Worm (Caenorhabditis elegans) whole organism, L4 larva: ENCODE measurements around the gene let-4.

ENCODE experiments used
- R02D3.7 ChIP-seq: fragments of 150-350 bp; sonication (generic microtip); optimal IDR thresholded peaks from 3 replicates; lab custom pipeline; 2014; ENCODE audit warnings: missing biosample characterization, missing genetic modification characterization
- T26A8.4 ChIP-seq: fragments of 200-800 bp; sonication (Bioruptor generic); IDR thresholded peaks from 2 replicates; pipeline ENCODE4 v1.3.6; 2022; ENCODE audit warnings: missing genetic modification characterization, missing compliant biosample characterization
- Y48G9A.11 ChIP-seq: fragments of 200-800 bp; sonication (Bioruptor generic); IDR thresholded peaks from 2 replicates; pipeline ENCODE4 v1.3.6; 2022; ENCODE audit warnings: missing genetic modification reagents, missing genetic modification characterization, missing compliant biosample characterization
- Y5F2A.4 ChIP-seq: fragments of 200-800 bp; sonication (Bioruptor generic); optimal IDR thresholded peaks from 2 replicates; lab custom pipeline; 2018; ENCODE audit warnings: mild to moderate bottlenecking, missing genetic modification characterization, missing compliant biosample characterization
- Y75B8A.6 ChIP-seq: fragments of 200-800 bp; sonication (Bioruptor generic); IDR thresholded peaks from 2 replicates; pipeline ENCODE4 v1.3.6; 2022; ENCODE audit warnings: missing genetic modification reagents, missing genetic modification characterization, missing compliant biosample characterization
- aha-1 ChIP-seq: fragments of 150-350 bp; peaks from one replicate; lab custom pipeline; 2014; ENCODE audit warnings: missing biosample characterization, missing genetic modification characterization
- arid-1 ChIP-seq: fragments of 200-800 bp; sonication (Bioruptor generic); conservative IDR thresholded peaks from 2 replicates; pipeline ENCODE4 v1.3.6; 2022; ENCODE audit warnings: missing genetic modification reagents, missing genetic modification characterization, missing compliant biosample characterization
- attf-4 ChIP-seq: sonication (generic microtip); optimal IDR thresholded peaks from 3 replicates; lab custom pipeline; 2017; ENCODE audit warnings: missing biosample characterization, missing genetic modification characterization
- ceh-44 ChIP-seq: fragments of 200-800 bp; sonication (Bioruptor generic); IDR thresholded peaks from 2 replicates; pipeline ENCODE4 v1.3.6; 2022; ENCODE audit warnings: missing genetic modification reagents, missing genetic modification characterization, missing compliant biosample characterization
- ceh-62 ChIP-seq: sonication (generic microtip); optimal IDR thresholded peaks from 2 replicates; lab custom pipeline; 2017; ENCODE audit warnings: missing biosample characterization, missing genetic modification characterization
- ceh-82 ChIP-seq: sonication (generic microtip); optimal IDR thresholded peaks from 2 replicates; lab custom pipeline; 2017; ENCODE audit warnings: missing biosample characterization, missing genetic modification characterization
- ces-1 ChIP-seq: fragments of 150-350 bp; sonication (generic microtip); optimal IDR thresholded peaks from 4 replicates; lab custom pipeline; 2014; ENCODE audit warnings: missing biosample characterization, missing genetic modification reagents, missing genetic modification characterization
- daf-16 ChIP-seq, 3 experiments: sonication (generic microtip); optimal IDR thresholded peaks; 2 replicates each; lab custom pipeline; 2016 to 2017; ENCODE audit warnings: missing genetic modification characterization in 3 of 3, missing genetic modification reagents in 3 of 3, mild to moderate bottlenecking in 2 of 3, missing compliant biosample characterization in 2 of 3, missing biosample characterization in 1 of 3, moderate library complexity in 1 of 3
- daf-19 ChIP-seq: fragments of 200-800 bp; sonication (Bioruptor generic); conservative IDR thresholded peaks from 2 replicates; pipeline ENCODE4 v1.3.6; 2022; ENCODE audit warnings: missing genetic modification characterization, missing compliant biosample characterization
- dmd-6 ChIP-seq: fragments of 200-800 bp; sonication (Bioruptor generic); IDR thresholded peaks from 2 replicates; pipeline ENCODE4 v1.3.6; 2022; ENCODE audit warnings: missing genetic modification reagents, missing genetic modification characterization, missing compliant biosample characterization
- duxl-1 ChIP-seq: sonication (generic microtip); optimal IDR thresholded peaks from 2 replicates; lab custom pipeline; 2016; ENCODE audit warnings: mild to moderate bottlenecking, missing genetic modification characterization, moderate library complexity, missing compliant biosample characterization; ENCODE audit not compliant: poor library complexity
- egl-43 ChIP-seq: fragments of 200-800 bp; sonication (Bioruptor generic); IDR thresholded peaks from 2 replicates; pipeline ENCODE4 v1.3.6; 2022; ENCODE audit warnings: missing genetic modification reagents, missing genetic modification characterization, missing compliant biosample characterization
- fos-1 ChIP-seq: fragments of 150-350 bp; optimal IDR thresholded peaks from 2 replicates; lab custom pipeline; 2014; ENCODE audit warnings: missing biosample characterization, missing genetic modification characterization
- hlh-30 ChIP-seq: sonication (generic microtip); optimal IDR thresholded peaks from 2 replicates; lab custom pipeline; 2017; ENCODE audit warnings: antibody characterized with exemption, mild to moderate bottlenecking, missing genetic modification characterization, missing compliant biosample characterization; ENCODE audit not compliant: insufficient read depth
- jun-1 ChIP-seq: fragments of 150-350 bp; optimal IDR thresholded peaks from 2 replicates; lab custom pipeline; 2014; ENCODE audit warnings: missing biosample characterization, missing genetic modification reagents, missing genetic modification characterization
- lin-1 ChIP-seq: fragments of 200-800 bp; sonication (Bioruptor generic); IDR thresholded peaks from 2 replicates; pipeline ENCODE4 v1.3.6; 2022; ENCODE audit warnings: missing genetic modification reagents, missing genetic modification characterization, missing compliant biosample characterization
- lin-29 ChIP-seq: fragments of 200-800 bp; sonication (Bioruptor generic); IDR thresholded peaks from 2 replicates; pipeline ENCODE4 v1.3.6; 2022; ENCODE audit warnings: missing genetic modification reagents, missing genetic modification characterization, missing compliant biosample characterization
- lin-38 ChIP-seq: fragments of 200-800 bp; sonication (Bioruptor generic); IDR thresholded peaks from 2 replicates; pipeline ENCODE4 v1.3.6; 2022; ENCODE audit warnings: missing genetic modification reagents, missing genetic modification characterization, missing compliant biosample characterization
- lin-39 ChIP-seq: fragments of 150-350 bp; optimal IDR thresholded peaks from 2 replicates; lab custom pipeline; 2014; ENCODE audit warnings: missing biosample characterization, missing genetic modification reagents, missing genetic modification characterization
- lir-3 ChIP-seq: sonication (generic microtip); optimal IDR thresholded peaks from 2 replicates; lab custom pipeline; 2016; ENCODE audit warnings: mild to moderate bottlenecking, missing genetic modification characterization, missing compliant biosample characterization
- madf-9 ChIP-seq: fragments of 200-800 bp; sonication (Bioruptor generic); conservative IDR thresholded peaks from 2 replicates; pipeline ENCODE4 v1.3.6; 2022; ENCODE audit warnings: missing genetic modification reagents, missing genetic modification characterization, missing compliant biosample characterization
- mdl-1 ChIP-seq, 2 experiments: fragments of 150-350 bp in 1 of 2; sonication (generic microtip) in 1 of 2; optimal IDR thresholded peaks; 2 replicates each; lab custom pipeline; 2014 to 2017; ENCODE audit warnings: missing biosample characterization in 2 of 2, missing genetic modification characterization in 2 of 2
- mep-1 ChIP-seq: fragments of 150-350 bp; sonication (generic microtip); optimal IDR thresholded peaks from 3 replicates; lab custom pipeline; 2014; ENCODE audit warnings: missing biosample characterization, missing genetic modification characterization
- mxl-3 ChIP-seq: fragments of 200-800 bp; sonication (Bioruptor generic); optimal IDR thresholded peaks from 2 replicates; lab custom pipeline; 2018; ENCODE audit warnings: mild to moderate bottlenecking, missing genetic modification characterization, missing compliant biosample characterization
- nhr-102 ChIP-seq: sonication (generic microtip); optimal IDR thresholded peaks from 2 replicates; lab custom pipeline; 2016; ENCODE audit warnings: mild to moderate bottlenecking, missing genetic modification characterization, moderate library complexity, missing compliant biosample characterization
- nhr-11 ChIP-seq: fragments of 150-350 bp; optimal IDR thresholded peaks from 2 replicates; lab custom pipeline; 2014; ENCODE audit warnings: missing biosample characterization, missing genetic modification characterization
- nhr-111 ChIP-seq: fragments of 200-800 bp; sonication (Bioruptor generic); optimal IDR thresholded peaks from 2 replicates; lab custom pipeline; 2018; ENCODE audit warnings: mild to moderate bottlenecking, missing genetic modification characterization, missing compliant biosample characterization
- nhr-237 ChIP-seq: sonication (generic microtip); optimal IDR thresholded peaks from 2 replicates; lab custom pipeline; 2017; ENCODE audit warnings: missing biosample characterization, missing genetic modification characterization
- nhr-25 ChIP-seq: sonication (generic microtip); optimal IDR thresholded peaks from 2 replicates; lab custom pipeline; 2017; ENCODE audit warnings: missing genetic modification characterization, mild to moderate bottlenecking, missing compliant biosample characterization, antibody characterized with exemption, moderate library complexity, borderline replicate concordance; ENCODE audit not compliant: insufficient read depth
- nhr-28 ChIP-seq: fragments of 150-350 bp; optimal IDR thresholded peaks from 2 replicates; lab custom pipeline; 2014; ENCODE audit warnings: missing biosample characterization, missing genetic modification characterization
- nhr-48 ChIP-seq: sonication (generic microtip); optimal IDR thresholded peaks from 2 replicates; lab custom pipeline; 2016; ENCODE audit warnings: mild to moderate bottlenecking, missing genetic modification characterization, missing compliant biosample characterization
- nhr-76 ChIP-seq: fragments of 150-350 bp; optimal IDR thresholded peaks from 2 replicates; lab custom pipeline; 2014; ENCODE audit warnings: missing biosample characterization, missing genetic modification characterization
- pqm-1 ChIP-seq: sonication (generic microtip); optimal IDR thresholded peaks from 2 replicates; lab custom pipeline; 2017; ENCODE audit warnings: missing biosample characterization, missing genetic modification characterization
- sdz-12 ChIP-seq: fragments of 200-800 bp; sonication (Bioruptor generic); optimal IDR thresholded peaks from 2 replicates; lab custom pipeline; 2018; ENCODE audit warnings: mild to moderate bottlenecking, missing genetic modification characterization, missing compliant biosample characterization
- snpc-1.2 ChIP-seq: fragments of 200-800 bp; sonication (Bioruptor generic); IDR thresholded peaks from 2 replicates; pipeline ENCODE4 v1.3.6; 2022; ENCODE audit warnings: missing genetic modification reagents, missing genetic modification characterization, missing compliant biosample characterization
- spr-1 ChIP-seq: sonication (generic microtip); optimal IDR thresholded peaks from 2 replicates; lab custom pipeline; 2016; ENCODE audit warnings: mild to moderate bottlenecking, missing genetic modification characterization, missing compliant biosample characterization
- tag-97 ChIP-seq: fragments of 200-800 bp; sonication (Bioruptor generic); IDR thresholded peaks from 2 replicates; pipeline ENCODE4 v1.3.6; 2022; ENCODE audit warnings: missing genetic modification characterization, missing compliant biosample characterization
- tra-1 ChIP-seq: fragments of 200-800 bp; sonication (Bioruptor generic); IDR thresholded peaks from 2 replicates; pipeline ENCODE4 v1.3.6; 2022; ENCODE audit warnings: missing genetic modification reagents, missing genetic modification characterization, missing compliant biosample characterization
- unc-130 ChIP-seq: sonication (generic microtip); optimal IDR thresholded peaks from 2 replicates; lab custom pipeline; 2016; ENCODE audit warnings: missing genetic modification reagents, missing genetic modification characterization, missing compliant biosample characterization
- unc-62 ChIP-seq, 3 experiments: fragments of 150-350 bp in 1 of 3; sonication (generic microtip); optimal IDR thresholded peaks in 2 of 3; peaks in 1 of 3; 1 replicate in 1 of 3; 2 replicates in 2 of 3; lab custom pipeline; 2014 to 2017; ENCODE audit warnings: missing biosample characterization in 3 of 3, missing genetic modification characterization in 3 of 3, missing genetic modification reagents in 3 of 3, missing genotype in 1 of 3
- zag-1 ChIP-seq: fragments of 150-350 bp; optimal IDR thresholded peaks from 2 replicates; lab custom pipeline; 2014; ENCODE audit warnings: missing biosample characterization, missing genetic modification characterization
- zfp-2 ChIP-seq: sonication (generic microtip); optimal IDR thresholded peaks from 2 replicates; lab custom pipeline; 2016; ENCODE audit warnings: mild to moderate bottlenecking, missing genetic modification characterization, missing compliant biosample characterization
- zip-11 ChIP-seq: fragments of 200-800 bp; sonication (Bioruptor generic); IDR thresholded peaks from 2 replicates; pipeline ENCODE4 v1.3.6; 2022; ENCODE audit warnings: missing genetic modification characterization, missing compliant biosample characterization
- zip-2 ChIP-seq: fragments of 150-350 bp; optimal IDR thresholded peaks from 2 replicates; lab custom pipeline; 2014; ENCODE audit warnings: missing biosample characterization, missing genetic modification characterization
- ztf-7 ChIP-seq: fragments of 150-350 bp; optimal IDR thresholded peaks from 2 replicates; lab custom pipeline; 2014; ENCODE audit warnings: missing biosample characterization, missing genetic modification characterization

let-4 gene

DNA sequence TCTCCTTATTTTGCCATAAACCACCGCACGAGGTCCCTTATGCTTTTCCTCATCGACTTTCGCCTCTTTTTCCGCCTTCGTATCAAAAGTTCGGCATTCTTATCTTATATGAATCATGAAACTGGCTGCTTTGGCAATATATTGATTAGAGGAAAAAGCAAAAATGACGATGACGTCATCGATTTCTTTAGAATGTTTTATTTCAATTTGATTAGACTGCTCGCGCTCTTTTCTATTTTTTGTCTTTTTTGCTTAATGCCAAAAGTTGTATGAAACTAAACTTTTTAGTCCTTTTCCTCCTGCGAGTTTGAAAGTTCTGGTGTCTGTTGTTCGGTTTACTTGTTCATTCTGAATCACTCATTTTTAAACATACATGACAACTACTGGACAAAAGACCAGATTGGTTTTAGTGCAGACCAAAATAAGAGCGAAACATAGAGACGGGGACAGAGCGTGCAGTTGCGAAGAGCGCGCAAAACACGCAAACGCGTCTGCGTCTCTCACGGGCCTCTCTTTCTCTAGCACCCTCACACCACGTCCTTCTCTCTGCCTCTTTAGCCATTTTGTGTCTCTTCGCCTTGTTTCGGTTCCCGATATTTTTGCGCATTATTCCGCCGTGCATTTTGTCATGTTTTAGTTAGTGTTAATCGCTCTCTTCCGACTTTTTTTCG, 32.5 kb downstream of the let-4 start (continued):
- TF ChIP-seq duxl-1 (tag; lab: Kevin White, UChicago) (no peak), R02D3.7 (no peak), lin-1 (GFP tag; lab: Robert Waterston, UW) (no peak), ceh-44 (no peak), tra-1 (GFP tag; lab: Robert Waterston, UW) (no peak), zag-1 (tag; lab: Kevin White, UChicago) (no peak), zip-2 (tag; lab: Kevin White, UChicago) (no peak), hlh-30 (peak; percentile 67), jun-1 (no peak), ztf-7 (tag; lab: Kevin White, UChicago) (no peak), ceh-62 (tag; lab: Kevin White, UChicago) (no peak), egl-43 (GFP tag; lab: Robert Waterston, UW) (peak; percentile 74; the same call in 1 of the 2 replicates), mxl-3 (GFP tag; lab: Kevin White, UChicago) (peak; percentile 30), lir-3 (no peak), sdz-12 (GFP tag; lab: Kevin White, UChicago) (no peak), nhr-48 (tag; lab: Kevin White, UChicago) (no peak), aha-1 (tag; lab: Kevin White, UChicago) (no peak), zip-11 (GFP tag; lab: Robert Waterston, UW) (no peak), nhr-111 (no peak), mdl-1 (tag; optimal IDR thresholded peaks at IDR 0.05; lab: Kevin White, UChicago) (peak in 1 of 2 experiments; percentile 63), spr-1 (tag; lab: Kevin White, UChicago) (no peak), lin-38 (GFP tag; lab: Robert Waterston, UW) (no peak), ces-1 (no peak), nhr-28 (peak; percentile 50), nhr-11 (tag; lab: Kevin White, UChicago) (peak; percentile 38), tag-97 (GFP tag; lab: Robert Waterston, UW) (no peak), madf-9 (GFP tag; lab: Robert Waterston, UW) (no peak), unc-130 (GFP tag; lab: Kevin White, UChicago) (no peak), attf-4 (tag; lab: Kevin White, UChicago) (no peak), Y5F2A.4 (GFP tag; lab: Kevin White, UChicago) (no peak), dmd-6 (peak; percentile 61), nhr-25 (tag; lab: Kevin White, UChicago) (no peak), daf-16 (GFP tag; optimal IDR thresholded peaks at IDR 0.05; lab: Kevin White, UChicago) (no peak), daf-16 (tag; optimal IDR thresholded peaks at IDR 0.05; lab: Kevin White, UChicago) (peak; percentile 35), arid-1 (no peak), pqm-1 (tag; lab: Kevin White, UChicago) (peak; percentile 25), snpc-1.2 (GFP tag; lab: Robert Waterston, UW) (no peak), lin-29 (no peak), nhr-102 (tag; lab: Kevin White, UChicago) (no peak), zfp-2 (tag; lab: Kevin White, UChicago) (no peak), nhr-237 (tag; lab: Kevin White, UChicago) (no peak), Y48G9A.11 (GFP tag; lab: Robert Waterston, UW) (no peak), ceh-82 (no peak), unc-62 (GFP tag; optimal IDR thresholded peaks at IDR 0.05 in 1 of 2; lab: Kevin White, UChicago) (peak in 1 of 2 experiments; percentile 89), unc-62 (tag; optimal IDR thresholded peaks at IDR 0.05; lab: Kevin White, UChicago) (no peak), nhr-76 (tag; lab: Kevin White, UChicago) (no peak), mep-1 (tag; lab: Kevin White, UChicago) (peak; percentile 55), T26A8.4 (GFP tag; lab: Robert Waterston, UW) (no peak), Y75B8A.6 (GFP tag; lab: Robert Waterston, UW) (no peak), lin-39 (tag; lab: Kevin White, UChicago) (no peak), daf-19 (GFP tag; lab: Robert Waterston, UW) (no peak), fos-1 (tag; lab: Kevin White, UChicago) (no peak)
